Worm (Caenorhabditis elegans) whole organism, L1 larva: ENCODE data around the gene srxa-19.

Experiments used
- C04F5.9 ChIP-seq: sonication (generic microtip); optimal IDR thresholded peaks from 2 replicates; lab custom pipeline; 2016; ENCODE audit warnings: missing genetic modification characterization, missing compliant biosample characterization
- C34B4.2 ChIP-seq: sonication (generic microtip); optimal IDR thresholded peaks from 2 replicates; lab custom pipeline; 2017; ENCODE audit warnings: mild to moderate bottlenecking, missing genetic modification characterization, missing compliant biosample characterization
- F16B12.6 ChIP-seq: fragments of 150-350 bp; optimal IDR thresholded peaks from 2 replicates; lab custom pipeline; 2014; ENCODE audit warnings: missing biosample characterization, missing genetic modification characterization
- ama-1 ChIP-seq: fragments of 150-350 bp; optimal IDR thresholded peaks from 2 replicates; lab custom pipeline; 2014
- blmp-1 ChIP-seq: fragments of 150-350 bp; optimal IDR thresholded peaks from 2 replicates; lab custom pipeline; 2014; ENCODE audit warnings: missing biosample characterization, missing genetic modification characterization
- ceh-8 ChIP-seq: fragments of 200-800 bp; sonication (Bioruptor generic); optimal IDR thresholded peaks from 2 replicates; lab custom pipeline; 2018; ENCODE audit warnings: mild to moderate bottlenecking, missing genetic modification characterization, moderate library complexity, missing compliant biosample characterization
- ceh-82 ChIP-seq, 3 experiments: fragments of 150-350 bp in 1 of 3; sonication (generic microtip) in 2 of 3; optimal IDR thresholded peaks; 2 replicates each; lab custom pipeline; 2014 to 2017; ENCODE audit warnings: missing biosample characterization in 3 of 3, missing genetic modification characterization in 3 of 3
- ceh-88 ChIP-seq: fragments of 200-800 bp; sonication (Bioruptor generic); IDR thresholded peaks from 2 replicates; pipeline ENCODE4 v1.3.6; 2022; ENCODE audit warnings: missing genetic modification characterization, missing compliant biosample characterization
- dpl-1 ChIP-seq, 3 experiments: fragments of 150-350 bp in 2 of 3; sonication (generic microtip) in 1 of 3; optimal IDR thresholded peaks; 2 replicates each; lab custom pipeline; 2014 to 2017; ENCODE audit warnings: missing biosample characterization in 3 of 3, missing genetic modification characterization in 3 of 3, missing genetic modification reagents in 3 of 3
- dsc-1 ChIP-seq: sonication (generic microtip); optimal IDR thresholded peaks from 2 replicates; lab custom pipeline; 2016; ENCODE audit warnings: mild to moderate bottlenecking, missing genetic modification characterization, missing compliant biosample characterization
- egl-13 ChIP-seq: sonication (generic microtip); optimal IDR thresholded peaks from 2 replicates; lab custom pipeline; 2016; ENCODE audit warnings: missing genotype, missing genetic modification reagents, missing genetic modification characterization, missing compliant biosample characterization
- egl-27 ChIP-seq, 2 experiments: fragments of 150-350 bp in 1 of 2; sonication (generic microtip); optimal IDR thresholded peaks; 3 replicates each; lab custom pipeline; 2017 to 2018; ENCODE audit warnings: missing biosample characterization in 2 of 2, missing genetic modification characterization in 2 of 2, missing genetic modification reagents in 2 of 2
- elt-2 ChIP-seq: sonication (generic microtip); optimal IDR thresholded peaks from 2 replicates; lab custom pipeline; 2016; ENCODE audit warnings: missing genetic modification characterization, mild to moderate bottlenecking, inconsistent platforms, missing compliant biosample characterization, missing genetic modification reagents
- elt-3 ChIP-seq, 6 experiments: fragments of 150-350 bp in 1 of 6; sonication (generic microtip); optimal IDR thresholded peaks; 2 replicates each; lab custom pipeline; 2017 to 2018; ENCODE audit warnings: missing biosample characterization in 6 of 6, missing genetic modification characterization in 6 of 6, inconsistent platforms in 1 of 6
- ets-5 ChIP-seq: fragments of 200-800 bp; sonication (Bioruptor generic); IDR thresholded peaks from 2 replicates; pipeline ENCODE4 v1.3.6; 2022; ENCODE audit warnings: missing genetic modification characterization, missing compliant biosample characterization
- fos-1 ChIP-seq: fragments of 150-350 bp; optimal IDR thresholded peaks from 2 replicates; lab custom pipeline; 2014; ENCODE audit warnings: missing biosample characterization, missing genetic modification characterization
- lin-14 ChIP-seq: fragments of 200-800 bp; sonication (Bioruptor generic); optimal IDR thresholded peaks from 2 replicates; lab custom pipeline; 2018; ENCODE audit warnings: mild to moderate bottlenecking, missing genetic modification characterization, moderate library complexity, missing compliant biosample characterization
- lin-15B ChIP-seq: fragments of 150-350 bp; sonication (generic microtip); optimal IDR thresholded peaks from 3 replicates; lab custom pipeline; 2014; ENCODE audit warnings: missing biosample characterization, missing genetic modification characterization
- lin-39 ChIP-seq: fragments of 150-350 bp; optimal IDR thresholded peaks from 2 replicates; lab custom pipeline; 2014; ENCODE audit warnings: missing biosample characterization, missing genetic modification reagents, missing genetic modification characterization
- lsy-2 ChIP-seq, 2 experiments: fragments of 150-350 bp; optimal IDR thresholded peaks; 2 replicates each; lab custom pipeline; 2014; ENCODE audit warnings: missing biosample characterization in 2 of 2, missing genetic modification characterization in 2 of 2
- mep-1 ChIP-seq: fragments of 150-350 bp; optimal IDR thresholded peaks from 2 replicates; lab custom pipeline; 2014; ENCODE audit warnings: missing biosample characterization, missing genetic modification characterization
- nhr-71 ChIP-seq: sonication (generic microtip); optimal IDR thresholded peaks from 2 replicates; lab custom pipeline; 2016; ENCODE audit warnings: mild to moderate bottlenecking, missing genetic modification characterization, moderate library complexity, missing compliant biosample characterization
- nhr-77 ChIP-seq: fragments of 150-350 bp; optimal IDR thresholded peaks from 2 replicates; lab custom pipeline; 2014; ENCODE audit warnings: missing biosample characterization, missing genetic modification characterization
- nhr-85 ChIP-seq: sonication (generic microtip); peaks from one replicate; lab custom pipeline; 2016; ENCODE audit warnings: missing genetic modification characterization, inconsistent platforms, missing compliant biosample characterization
- nhr-90 ChIP-seq: sonication (generic microtip); optimal IDR thresholded peaks from 2 replicates; lab custom pipeline; 2016; ENCODE audit warnings: mild to moderate bottlenecking, missing genetic modification characterization, missing compliant biosample characterization; ENCODE audit not compliant: poor library complexity
- rnt-1 ChIP-seq: sonication (generic microtip); optimal IDR thresholded peaks from 2 replicates; lab custom pipeline; 2016; ENCODE audit warnings: mild to moderate bottlenecking, missing genetic modification characterization, moderate library complexity, missing compliant biosample characterization
- snu-23 ChIP-seq: sonication (generic microtip); optimal IDR thresholded peaks from 2 replicates; lab custom pipeline; 2016; ENCODE audit warnings: missing genetic modification characterization, missing compliant biosample characterization
- sox-4 ChIP-seq: sonication (generic microtip); optimal IDR thresholded peaks from 2 replicates; lab custom pipeline; 2016; ENCODE audit warnings: missing genetic modification characterization, missing compliant biosample characterization
- swsn-7 ChIP-seq: sonication (generic microtip); optimal IDR thresholded peaks from 2 replicates; lab custom pipeline; 2016; ENCODE audit warnings: missing genetic modification characterization, missing compliant biosample characterization
- tlp-1 ChIP-seq: fragments of 150-350 bp; optimal IDR thresholded peaks from 2 replicates; lab custom pipeline; 2014; ENCODE audit warnings: missing biosample characterization, missing genetic modification characterization
- zag-1 ChIP-seq: fragments of 150-350 bp; optimal IDR thresholded peaks from 2 replicates; lab custom pipeline; 2014; ENCODE audit warnings: missing biosample characterization, missing genetic modification characterization
- zip-4 ChIP-seq: fragments of 200-800 bp; sonication (Bioruptor generic); optimal IDR thresholded peaks from 2 replicates; lab custom pipeline; 2018; ENCODE audit warnings: mild to moderate bottlenecking, missing genetic modification characterization, moderate library complexity, missing compliant biosample characterization
- ztf-11 ChIP-seq, 2 experiments: sonication (generic microtip); optimal IDR thresholded peaks; 2 replicates each; lab custom pipeline; 2016 to 2017; ENCODE audit warnings: missing genetic modification characterization in 2 of 2, missing biosample characterization in 1 of 2, missing compliant biosample characterization in 1 of 2

The srxa-19 gene

DNA sequence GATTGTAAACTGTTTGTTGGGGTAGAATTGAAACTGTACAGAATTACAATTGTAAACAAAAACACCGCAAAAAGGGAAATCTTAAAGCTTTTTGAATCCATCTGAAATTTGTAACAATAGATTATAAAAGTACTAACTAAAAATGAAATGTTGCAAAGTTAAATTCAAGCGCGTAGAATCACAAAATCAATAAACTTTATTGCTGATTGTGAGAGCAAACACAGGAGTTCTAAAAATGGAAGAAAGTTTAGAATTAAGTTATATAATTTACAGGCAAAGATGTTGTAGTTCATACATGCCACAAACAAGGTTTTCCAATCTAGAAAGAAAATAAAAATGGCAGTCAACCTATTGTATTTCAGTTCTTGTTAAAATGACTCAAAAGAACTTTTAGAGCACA lies 10.4 kb downstream of the srxa-19 start, which contains the start of gene C08B6.3:
Gene C08B6.3, minus strand, starts transcription at position 101 of the 400 bp plus-strand sequence.
- TF ChIP-seq ceh-82 (tag; optimal IDR thresholded peaks at IDR 0.05; lab: Kevin White, UChicago) (no peak), lin-39 (tag; lab: Kevin White, UChicago) (no peak), swsn-7 (tag; lab: Kevin White, UChicago) (no peak), ceh-8 (GFP tag; lab: Kevin White, UChicago) (no peak), nhr-77 (tag; lab: Kevin White, UChicago) (no peak), C04F5.9 (tag; lab: Kevin White, UChicago) (no peak), fos-1 (tag; lab: Kevin White, UChicago) (no peak), ztf-11 (tag; optimal IDR thresholded peaks at IDR 0.05; lab: Kevin White, UChicago) (no peak)
- TF ChIP-seq, all 84 proteins: peak for 0

DNA sequence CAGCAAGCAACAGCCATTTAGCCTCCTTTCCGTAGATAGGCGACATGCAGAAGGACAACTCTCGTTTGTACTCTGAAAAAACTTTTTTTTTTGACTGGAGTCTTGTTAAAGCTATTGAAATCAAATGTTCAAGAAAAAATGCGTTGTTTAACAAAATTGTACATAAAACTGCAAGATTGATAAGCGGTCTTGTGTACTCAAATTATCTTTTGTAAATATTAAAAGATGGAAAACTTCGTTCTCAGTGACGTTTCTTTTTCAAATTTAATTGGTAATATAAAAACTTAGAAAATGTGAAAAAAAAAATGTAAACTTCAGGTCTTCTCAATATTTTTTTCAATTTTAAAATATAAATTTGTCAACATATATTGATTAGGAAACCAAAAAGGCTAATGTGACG lies 11.4 kb downstream of the srxa-19 start:
- TF ChIP-seq zip-4 (GFP tag; lab: Kevin White, UChicago): no peak
- TF ChIP-seq rnt-1 (tag; lab: Kevin White, UChicago): no peak
- TF ChIP-seq sox-4 (tag; lab: Kevin White, UChicago): no peak
- no peak for TF ChIP-seq lin-14 (GFP tag; lab: Kevin White, UChicago)
- no peak for TF ChIP-seq lin-15B (tag; lab: Kevin White, UChicago)
- no peak for TF ChIP-seq ets-5
- TF ChIP-seq lsy-2 (tag; optimal IDR thresholded peaks at IDR 0.05; lab: Kevin White, UChicago): no peak
- no peak for TF ChIP-seq ama-1 (lab: Kevin White, UChicago)
- TF ChIP-seq egl-13 (tag; lab: Kevin White, UChicago): no peak

- no peak for TF ChIP-seq ztf-11 (tag; optimal IDR thresholded peaks at IDR 0.05; lab: Kevin White, UChicago)
- no peak for TF ChIP-seq lin-14 (GFP tag; lab: Kevin White, UChicago)
- TF ChIP-seq C34B4.2 (tag; lab: Kevin White, UChicago): no peak
- no peak for TF ChIP-seq ceh-88
- TF ChIP-seq snu-23 (GFP tag; lab: Kevin White, UChicago): no peak
Measured at ce11 chrV:10107309-10107708, 15.3 kb downstream of the srxa-19 start, which contains the start of gene C08B6.11. TSS of gene C08B6.11 (plus strand) at chrV:10107609.

- no peak for TF ChIP-seq nhr-90 (tag; lab: Kevin White, UChicago)
- TF ChIP-seq mep-1: no peak
- no peak for TF ChIP-seq egl-27 (tag; optimal IDR thresholded peaks at IDR 0.05; lab: Kevin White, UChicago)
- TF ChIP-seq zag-1 (tag; lab: Kevin White, UChicago): no peak
- TF ChIP-seq nhr-85 (tag; lab: Kevin White, UChicago): no peak
- TF ChIP-seq dsc-1 (tag; lab: Kevin White, UChicago): no peak
- no peak for TF ChIP-seq F16B12.6 (tag; lab: Kevin White, UChicago)
- no peak for TF ChIP-seq ztf-11 (tag; optimal IDR thresholded peaks at IDR 0.05; lab: Kevin White, UChicago)
- TF ChIP-seq C04F5.9 (tag; lab: Kevin White, UChicago): no peak
- no peak for TF ChIP-seq tlp-1 (tag; lab: Kevin White, UChicago)
- no peak for TF ChIP-seq nhr-71
- no peak for TF ChIP-seq sox-4 (tag; lab: Kevin White, UChicago)
- TF ChIP-seq blmp-1 (tag; lab: Kevin White, UChicago): no peak
- TF ChIP-seq egl-13 (tag; lab: Kevin White, UChicago): no peak
- TF ChIP-seq dpl-1 (GFP tag; optimal IDR thresholded peaks at IDR 0.05; lab: Kevin White, UChicago): no peak
- no peak for TF ChIP-seq elt-3 (tag; optimal IDR thresholded peaks at IDR 0.05; lab: Kevin White, UChicago)
Measured at ce11 chrV:10105412-10105811, 17.2 kb downstream of the srxa-19 start, which contains the start of gene C08B6.2. TSS of gene C08B6.2 (plus strand) at chrV:10105712.

ce11 chrV:10104785-10105310 lies 17.7 kb downstream of the srxa-19 start, which contains the start of gene ugt-17:
TSS of gene ugt-17 (minus strand) at chrV:10104964.
- TF ChIP-seq elt-2 (tag; lab: Kevin White, UChicago): peak; percentile 53
- no peak for TF ChIP-seq tlp-1 (tag; lab: Kevin White, UChicago)
